Worm (Caenorhabditis elegans) whole organism, mixed stage, embryonic: ENCODE measurements around the gene C05C10.2.

Experiments
- M03D4.4 ChIP-seq: sonication (generic microtip); optimal IDR thresholded peaks from 2 replicates; lab custom pipeline; 2017; ENCODE audit warnings: mild to moderate bottlenecking, missing genetic modification characterization, missing compliant biosample characterization
- bed-3 ChIP-seq: fragments of 200-800 bp; sonication (Bioruptor generic); optimal IDR thresholded peaks from 3 replicates; lab custom pipeline; 2018; ENCODE audit warnings: mild to moderate bottlenecking, missing genetic modification characterization, moderate library complexity, missing compliant biosample characterization
- blmp-1 ChIP-seq: fragments of 150-350 bp; optimal IDR thresholded peaks from 2 replicates; lab custom pipeline; 2014; ENCODE audit warnings: missing biosample characterization, missing genetic modification characterization
- ceh-39 ChIP-seq: fragments of 150-350 bp; optimal IDR thresholded peaks from 2 replicates; lab custom pipeline; 2014; ENCODE audit warnings: missing biosample characterization, missing genetic modification characterization
- ceh-43 ChIP-seq: fragments of 200-800 bp; sonication (Bioruptor generic); optimal IDR thresholded peaks from 2 replicates; lab custom pipeline; 2018; ENCODE audit warnings: mild to moderate bottlenecking, missing genetic modification characterization, moderate library complexity, missing compliant biosample characterization
- ceh-83 ChIP-seq: fragments of 200-800 bp; sonication (Bioruptor generic); optimal IDR thresholded peaks from 2 replicates; lab custom pipeline; 2018; ENCODE audit warnings: mild to moderate bottlenecking, missing genetic modification characterization, missing compliant biosample characterization
- ces-1 ChIP-seq: fragments of 150-350 bp; optimal IDR thresholded peaks from 2 replicates; lab custom pipeline; 2014; ENCODE audit warnings: missing biosample characterization, missing genetic modification reagents, missing genetic modification characterization
- cnd-1 ChIP-seq: fragments of 200-800 bp; sonication (Bioruptor generic); optimal IDR thresholded peaks from 2 replicates; lab custom pipeline; 2018; ENCODE audit warnings: mild to moderate bottlenecking, missing genetic modification characterization, missing compliant biosample characterization
- drap-1 ChIP-seq: fragments of 200-800 bp; sonication (Bioruptor generic); optimal IDR thresholded peaks from 3 replicates; lab custom pipeline; 2018; ENCODE audit warnings: mild to moderate bottlenecking, missing genetic modification characterization, missing compliant biosample characterization
- elt-1 ChIP-seq: sonication (generic microtip); optimal IDR thresholded peaks from 2 replicates; lab custom pipeline; 2017; ENCODE audit warnings: missing genetic modification characterization, mild to moderate bottlenecking, missing compliant biosample characterization, antibody characterized with exemption, moderate library complexity, borderline replicate concordance; ENCODE audit not compliant: insufficient read depth
- elt-3 ChIP-seq: fragments of 150-350 bp; optimal IDR thresholded peaks from 2 replicates; lab custom pipeline; 2014; ENCODE audit warnings: missing biosample characterization, missing genetic modification characterization
- flh-1 ChIP-seq: fragments of 200-800 bp; sonication (Bioruptor generic); optimal IDR thresholded peaks from 2 replicates; lab custom pipeline; 2018; ENCODE audit warnings: mild to moderate bottlenecking, missing genetic modification characterization, moderate library complexity, missing compliant biosample characterization
- ham-2 ChIP-seq: fragments of 200-800 bp; sonication (Bioruptor generic); optimal IDR thresholded peaks from 2 replicates; lab custom pipeline; 2018; ENCODE audit warnings: mild to moderate bottlenecking, missing genetic modification characterization, missing compliant biosample characterization
- hlh-1 ChIP-seq: fragments of 150-350 bp; optimal IDR thresholded peaks from 2 replicates; lab custom pipeline; 2014; ENCODE audit warnings: missing biosample characterization, missing genetic modification reagents, missing genetic modification characterization
- lin-13 ChIP-seq: fragments of 150-350 bp; optimal IDR thresholded peaks from 2 replicates; lab custom pipeline; 2014; ENCODE audit warnings: missing biosample characterization, missing genetic modification characterization
- lin-32 ChIP-seq: fragments of 200-800 bp; sonication (Bioruptor generic); optimal IDR thresholded peaks from 2 replicates; lab custom pipeline; 2018; ENCODE audit warnings: mild to moderate bottlenecking, missing genetic modification characterization, missing compliant biosample characterization
- lsy-2 ChIP-seq: fragments of 150-350 bp; optimal IDR thresholded peaks from 2 replicates; lab custom pipeline; 2014; ENCODE audit warnings: missing biosample characterization, missing genetic modification characterization
- mab-5 ChIP-seq: fragments of 150-350 bp; optimal IDR thresholded peaks from 2 replicates; lab custom pipeline; 2014; ENCODE audit warnings: missing biosample characterization, missing genetic modification characterization
- mep-1 ChIP-seq: fragments of 150-350 bp; optimal IDR thresholded peaks from 2 replicates; lab custom pipeline; 2017; ENCODE audit warnings: missing biosample characterization, missing genetic modification reagents, missing genetic modification characterization, inconsistent platforms
- mls-2 ChIP-seq: sonication (generic microtip); optimal IDR thresholded peaks from 2 replicates; lab custom pipeline; 2016; ENCODE audit warnings: mild to moderate bottlenecking, missing genetic modification characterization, moderate library complexity, missing compliant biosample characterization
- nhr-12 ChIP-seq: fragments of 150-350 bp; optimal IDR thresholded peaks from 2 replicates; lab custom pipeline; 2014; ENCODE audit warnings: missing biosample characterization, missing genetic modification characterization
- nhr-2 ChIP-seq: fragments of 150-350 bp; optimal IDR thresholded peaks from 2 replicates; lab custom pipeline; 2014; ENCODE audit warnings: missing biosample characterization, missing genetic modification characterization
- nhr-237 ChIP-seq: fragments of 150-350 bp; optimal IDR thresholded peaks from 2 replicates; lab custom pipeline; 2014; ENCODE audit warnings: missing biosample characterization, missing genetic modification characterization
- nhr-28 ChIP-seq: fragments of 150-350 bp; optimal IDR thresholded peaks from 2 replicates; lab custom pipeline; 2014; ENCODE audit warnings: missing biosample characterization, missing genetic modification characterization
- nhr-76 ChIP-seq: sonication (generic microtip); optimal IDR thresholded peaks from 2 replicates; lab custom pipeline; 2017; ENCODE audit warnings: missing biosample characterization, missing genetic modification characterization
- pha-4 ChIP-seq: fragments of 150-350 bp; optimal IDR thresholded peaks from 2 replicates; lab custom pipeline; 2018; ENCODE audit warnings: missing biosample characterization, missing genetic modification reagents, missing genetic modification characterization
- sem-2 ChIP-seq: fragments of 200-800 bp; sonication (Bioruptor generic); optimal IDR thresholded peaks from 2 replicates; lab custom pipeline; 2018; ENCODE audit warnings: mild to moderate bottlenecking, missing genetic modification characterization, missing compliant biosample characterization
- snpc-4 ChIP-seq: fragments of 150-350 bp; optimal IDR thresholded peaks from 2 replicates; lab custom pipeline; 2014; ENCODE audit warnings: missing biosample characterization, missing genetic modification characterization
- sptf-1 ChIP-seq: sonication (generic microtip); optimal IDR thresholded peaks from 2 replicates; lab custom pipeline; 2017; ENCODE audit warnings: mild to moderate bottlenecking, missing genetic modification characterization, moderate library complexity, missing compliant biosample characterization
- tbx-8 ChIP-seq: fragments of 200-800 bp; sonication (Bioruptor generic); optimal IDR thresholded peaks from 2 replicates; lab custom pipeline; 2018; ENCODE audit warnings: mild to moderate bottlenecking, missing genetic modification characterization, moderate library complexity, missing compliant biosample characterization
- unc-120 ChIP-seq: sonication (generic microtip); optimal IDR thresholded peaks from 2 replicates; lab custom pipeline; 2017; ENCODE audit warnings: missing genetic modification characterization, missing compliant biosample characterization; ENCODE audit not compliant: poor library complexity, severe bottlenecking
- unc-39 ChIP-seq: fragments of 150-350 bp; optimal IDR thresholded peaks from 2 replicates; lab custom pipeline; 2014; ENCODE audit warnings: missing biosample characterization, missing genetic modification characterization
- unc-62 ChIP-seq: fragments of 150-350 bp; optimal IDR thresholded peaks from 2 replicates; lab custom pipeline; 2014; ENCODE audit warnings: missing biosample characterization, missing genetic modification reagents, missing genetic modification characterization
- zip-8 ChIP-seq: fragments of 150-350 bp; optimal IDR thresholded peaks from 2 replicates; lab custom pipeline; 2014; ENCODE audit warnings: missing biosample characterization, missing genetic modification characterization
- ztf-11 ChIP-seq: fragments of 150-350 bp; optimal IDR thresholded peaks from 2 replicates; lab custom pipeline; 2014; ENCODE audit warnings: missing biosample characterization, missing genetic modification characterization

The C05C10.2 gene

ce11 chrII:9940430-9940829 lies 18.4 kb downstream of the C05C10.2 start, which contains the start of gene ufd-3:
ufd-3 (plus strand) TSS chrII:9940753.
- TF ChIP-seq ceh-83 (GFP tag; lab: Kevin White, UChicago): no peak
- TF ChIP-seq ceh-39: no peak
- TF ChIP-seq drap-1 (GFP tag; lab: Kevin White, UChicago): peak; percentile 34
- TF ChIP-seq unc-39: no peak
- no peak for TF ChIP-seq tbx-8
- TF ChIP-seq lin-32 (GFP tag; lab: Kevin White, UChicago): no peak
- TF ChIP-seq sem-2 (GFP tag; lab: Kevin White, UChicago): no peak
- TF ChIP-seq zip-8 (tag; lab: Kevin White, UChicago): no peak
- peak; percentile 54 for TF ChIP-seq hlh-1 (tag; lab: Kevin White, UChicago)
- TF ChIP-seq unc-120 (tag; lab: Kevin White, UChicago): no peak
- TF ChIP-seq snpc-4 (tag; lab: Kevin White, UChicago): no peak
- TF ChIP-seq ham-2 (GFP tag; lab: Kevin White, UChicago): no peak
- TF ChIP-seq lsy-2 (tag; lab: Kevin White, UChicago): peak; percentile 81
- no peak for TF ChIP-seq mab-5
- TF ChIP-seq unc-62 (GFP tag; lab: Kevin White, UChicago): no peak
- TF ChIP-seq nhr-12 (tag; lab: Kevin White, UChicago): no peak
- peak; percentile 36 for TF ChIP-seq cnd-1 (tag; lab: Kevin White, UChicago)
- no peak for TF ChIP-seq elt-1 (tag; lab: Kevin White, UChicago)
- TF ChIP-seq flh-1 (GFP tag; lab: Kevin White, UChicago): no peak
- TF ChIP-seq elt-3 (tag; lab: Kevin White, UChicago): no peak
- no peak for TF ChIP-seq ztf-11 (tag; lab: Kevin White, UChicago)
- TF ChIP-seq mep-1: peak; percentile 91
- no peak for TF ChIP-seq blmp-1 (tag; lab: Kevin White, UChicago)
- no peak for TF ChIP-seq bed-3 (GFP tag; lab: Kevin White, UChicago)
- no peak for TF ChIP-seq ceh-43
- TF ChIP-seq mls-2 (tag; lab: Kevin White, UChicago): no peak
- TF ChIP-seq lin-13 (tag; lab: Kevin White, UChicago): peak; percentile 81
- no peak for TF ChIP-seq nhr-28 (tag; lab: Kevin White, UChicago)
- TF ChIP-seq sptf-1 (tag; lab: Kevin White, UChicago): peak; percentile 74
- peak; percentile 61 for TF ChIP-seq ces-1 (GFP tag; lab: Kevin White, UChicago)
- TF ChIP-seq pha-4 (tag; lab: Kevin White, UChicago): peak; percentile 82
- no peak for TF ChIP-seq M03D4.4 (tag; lab: Kevin White, UChicago)
- TF ChIP-seq nhr-237 (tag; lab: Kevin White, UChicago): peak; percentile 76
- no peak for TF ChIP-seq nhr-2 (tag; lab: Kevin White, UChicago)
- no peak for TF ChIP-seq nhr-76 (tag; lab: Kevin White, UChicago)

- TF ChIP-seq mep-1: no peak
- TF ChIP-seq unc-120 (tag; lab: Kevin White, UChicago): no peak
- TF ChIP-seq drap-1 (GFP tag; lab: Kevin White, UChicago): no peak
- TF ChIP-seq flh-1 (GFP tag; lab: Kevin White, UChicago): no peak
- no peak for TF ChIP-seq ham-2 (GFP tag; lab: Kevin White, UChicago)
- no peak for TF ChIP-seq sem-2 (GFP tag; lab: Kevin White, UChicago)
- TF ChIP-seq ceh-39: no peak
- no peak for TF ChIP-seq lin-32 (GFP tag; lab: Kevin White, UChicago)
- no peak for TF ChIP-seq cnd-1 (tag; lab: Kevin White, UChicago)
- TF ChIP-seq ceh-83 (GFP tag; lab: Kevin White, UChicago): no peak
- TF ChIP-seq lsy-2 (tag; lab: Kevin White, UChicago): no peak
- no peak for TF ChIP-seq tbx-8
- TF ChIP-seq, all 35 proteins: peak for 0
These were observed 21.2 kb downstream of the C05C10.2 start for ce11 chrII:9943246-9943645.

- TF ChIP-seq tbx-8: no peak
- TF ChIP-seq nhr-28 (tag; lab: Kevin White, UChicago): no peak
- TF ChIP-seq M03D4.4 (tag; lab: Kevin White, UChicago): no peak
- no peak for TF ChIP-seq sem-2 (GFP tag; lab: Kevin White, UChicago)
- no peak for TF ChIP-seq lin-32 (GFP tag; lab: Kevin White, UChicago)
- TF ChIP-seq lsy-2 (tag; lab: Kevin White, UChicago): no peak
These were observed 21.8 kb downstream of the C05C10.2 start, which contains the start of gene flad-1 for ce11 chrII:9943837-9944236. flad-1 (plus strand) TSS chrII:9944137.
